Worm (Caenorhabditis elegans) whole organism, L2 larva: ENCODE results near the gene Y59E9AL.8.

ENCODE experiments used
- dmd-4 ChIP-seq: sonication (generic microtip); optimal IDR thresholded peaks from 2 replicates; lab custom pipeline; 2017; ENCODE audit warnings: missing biosample characterization, missing genetic modification characterization
- mab-5 ChIP-seq: fragments of 150-350 bp; optimal IDR thresholded peaks from 2 replicates; lab custom pipeline; 2014; ENCODE audit warnings: missing biosample characterization, missing genetic modification characterization
- sem-4 ChIP-seq: fragments of 150-350 bp; optimal IDR thresholded peaks from 2 replicates; lab custom pipeline; 2014; ENCODE audit warnings: missing biosample characterization, missing genetic modification reagents, missing genetic modification characterization
- unc-55 ChIP-seq: fragments of 150-350 bp; sonication (generic microtip); optimal IDR thresholded peaks from 3 replicates; lab custom pipeline; 2014; ENCODE audit warnings: missing biosample characterization, missing genetic modification reagents, missing genetic modification characterization
- ztf-11 ChIP-seq: sonication (generic microtip); optimal IDR thresholded peaks from 2 replicates; lab custom pipeline; 2017; ENCODE audit warnings: missing biosample characterization, missing genetic modification characterization

DNA sequence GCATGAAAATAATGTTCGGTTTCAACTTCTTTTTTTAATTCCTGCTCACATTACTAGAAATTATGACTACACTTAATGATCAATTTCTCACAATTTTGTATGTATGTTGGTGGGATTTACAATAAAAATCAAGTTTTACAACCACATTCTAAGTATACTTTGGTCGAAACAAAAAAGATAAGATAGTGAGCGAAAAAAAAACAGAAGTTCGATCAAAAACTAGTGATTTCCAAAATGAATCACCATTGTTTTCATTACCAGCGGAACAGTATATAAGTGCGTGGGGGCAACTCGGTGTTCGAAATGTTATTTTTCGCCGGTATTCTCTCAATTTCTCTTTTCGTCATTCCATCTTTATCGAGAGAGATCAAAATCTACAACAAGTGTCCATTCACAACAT is 6.4 kb upstream of the Y59E9AL.8 start, which contains the start of gene thn-5:
- TF ChIP-seq ztf-11 (tag; lab: Kevin White, UChicago) (no peak), unc-55 (GFP tag; lab: Kevin White, UChicago) (no peak), mab-5 (tag; lab: Kevin White, UChicago) (no peak), sem-4 (tag; lab: Kevin White, UChicago) (no peak), dmd-4 (tag; lab: Kevin White, UChicago) (no peak)
